Worm (Caenorhabditis elegans): ENCODE results near the gene pigq-1.

The pigq-1 gene

ce11 chrIV:11146962-11147470 lies at the start of gene pigq-1:
pigq-1 (minus strand) TSS chrIV:11147247.
- no peak for TF ChIP-seq sptf-1 (tag; optimal IDR thresholded peaks at IDR 0.05)
- no peak for TF ChIP-seq nhr-76 (tag; optimal IDR thresholded peaks at IDR 0.05)
- TF ChIP-seq ham-2 (GFP tag; optimal IDR thresholded peaks at IDR 0.05), result no peak

ce11 chrIV:11189411-11189810 lies 42.4 kb upstream of the pigq-1 start, which contains the start of gene fbxb-79:
fbxb-79 (minus strand) TSS chrIV:11189511.
- TF ChIP-seq sem-2 (GFP tag; optimal IDR thresholded peaks at IDR 0.05) (no peak), lsy-2 (tag; optimal IDR thresholded peaks at IDR 0.05) (no peak), ceh-39 (tag; optimal IDR thresholded peaks at IDR 0.05) (no peak), ceh-43 (GFP tag; optimal IDR thresholded peaks at IDR 0.05) (no peak), sptf-1 (tag; optimal IDR thresholded peaks at IDR 0.05) (no peak), zip-8 (tag; optimal IDR thresholded peaks at IDR 0.05) (no peak), ces-1 (GFP tag; optimal IDR thresholded peaks at IDR 0.05) (no peak), unc-39 (tag; optimal IDR thresholded peaks at IDR 0.05) (no peak), elt-3 (tag; optimal IDR thresholded peaks at IDR 0.05) (no peak), nhr-28 (tag; optimal IDR thresholded peaks at IDR 0.05) (no peak), elt-1 (tag; optimal IDR thresholded peaks at IDR 0.05; ENCODE audit: borderline replicate concordance, insufficient read depth) (no peak), nhr-76 (tag; optimal IDR thresholded peaks at IDR 0.05) (no peak), cnd-1 (tag; optimal IDR thresholded peaks at IDR 0.05) (no peak), blmp-1 (tag; optimal IDR thresholded peaks at IDR 0.05) (no peak), hlh-1 (tag; optimal IDR thresholded peaks at IDR 0.05) (no peak), mls-2 (tag; optimal IDR thresholded peaks at IDR 0.05) (no peak), unc-120 (tag; optimal IDR thresholded peaks at IDR 0.05; ENCODE audit: poor library complexity, severe bottlenecking) (no peak), ceh-83 (GFP tag; optimal IDR thresholded peaks at IDR 0.05) (no peak), flh-1 (GFP tag; optimal IDR thresholded peaks at IDR 0.05) (no peak), nhr-12 (tag; optimal IDR thresholded peaks at IDR 0.05) (no peak)

ce11 chrIV:11186729-11187128 lies 39.7 kb upstream of the pigq-1 start, which contains the start of gene sdz-27:
sdz-27 (plus strand) TSS chrIV:11187029.
- TF ChIP-seq ceh-83 (GFP tag; optimal IDR thresholded peaks at IDR 0.05) (no peak), ztf-11 (tag; optimal IDR thresholded peaks at IDR 0.05) (no peak), zip-8 (tag; optimal IDR thresholded peaks at IDR 0.05) (no peak), drap-1 (GFP tag; optimal IDR thresholded peaks at IDR 0.05) (no peak), sptf-1 (tag; optimal IDR thresholded peaks at IDR 0.05) (no peak)

ce11 chrIV:11183991-11184390 lies 36.9 kb upstream of the pigq-1 start, which contains the start of gene nuaf-3:
nuaf-3 (plus strand) TSS chrIV:11184291.
- TF ChIP-seq mls-2 (tag; optimal IDR thresholded peaks at IDR 0.05), result no peak
- no peak for TF ChIP-seq drap-1 (GFP tag; optimal IDR thresholded peaks at IDR 0.05)
- no peak for TF ChIP-seq unc-62 (GFP tag; optimal IDR thresholded peaks at IDR 0.05)
- no peak for TF ChIP-seq nhr-28 (tag; optimal IDR thresholded peaks at IDR 0.05)
- no peak for TF ChIP-seq blmp-1 (tag; optimal IDR thresholded peaks at IDR 0.05)
- no peak for TF ChIP-seq sem-2 (GFP tag; optimal IDR thresholded peaks at IDR 0.05)
- no peak for TF ChIP-seq lsy-2 (tag; optimal IDR thresholded peaks at IDR 0.05)
- TF ChIP-seq unc-39 (tag; optimal IDR thresholded peaks at IDR 0.05), result no peak
- no peak for TF ChIP-seq nhr-76 (tag; optimal IDR thresholded peaks at IDR 0.05)
- no peak for TF ChIP-seq unc-120 (tag; optimal IDR thresholded peaks at IDR 0.05; ENCODE audit: poor library complexity, severe bottlenecking)
- no peak for TF ChIP-seq ceh-39 (tag; optimal IDR thresholded peaks at IDR 0.05)
- TF ChIP-seq bed-3 (GFP tag; optimal IDR thresholded peaks at IDR 0.05), result no peak
- TF ChIP-seq ham-2 (GFP tag; optimal IDR thresholded peaks at IDR 0.05), result no peak
- TF ChIP-seq elt-3 (tag; optimal IDR thresholded peaks at IDR 0.05), result no peak
- no peak for TF ChIP-seq ceh-83 (GFP tag; optimal IDR thresholded peaks at IDR 0.05)
- no peak for TF ChIP-seq ces-1 (GFP tag; optimal IDR thresholded peaks at IDR 0.05)

ce11 chrIV:11183013-11183412 lies 36.0 kb upstream of the pigq-1 start, which contains the start of gene prx-14:
prx-14 (plus strand) TSS chrIV:11183132.
- TF ChIP-seq nhr-28 (tag; optimal IDR thresholded peaks at IDR 0.05) (no peak), ztf-11 (tag; optimal IDR thresholded peaks at IDR 0.05) (no peak), ceh-43 (GFP tag; optimal IDR thresholded peaks at IDR 0.05) (no peak), mab-5 (tag; optimal IDR thresholded peaks at IDR 0.05) (no peak), M03D4.4 (tag; optimal IDR thresholded peaks at IDR 0.05) (no peak), zip-8 (tag; optimal IDR thresholded peaks at IDR 0.05) (no peak)

ce11 chrIV:11180077-11180476 lies 33.0 kb upstream of the pigq-1 start:
- TF ChIP-seq ces-1 (GFP tag; optimal IDR thresholded peaks at IDR 0.05) (no peak), zip-8 (tag; optimal IDR thresholded peaks at IDR 0.05) (no peak), flh-1 (GFP tag; optimal IDR thresholded peaks at IDR 0.05) (no peak), tbx-8 (GFP tag; optimal IDR thresholded peaks at IDR 0.05) (no peak), mab-5 (tag; optimal IDR thresholded peaks at IDR 0.05) (no peak), ceh-39 (tag; optimal IDR thresholded peaks at IDR 0.05) (no peak), blmp-1 (tag; optimal IDR thresholded peaks at IDR 0.05) (no peak), unc-62 (GFP tag; optimal IDR thresholded peaks at IDR 0.05) (no peak), nhr-12 (tag; optimal IDR thresholded peaks at IDR 0.05) (no peak), nhr-28 (tag; optimal IDR thresholded peaks at IDR 0.05) (no peak), bed-3 (GFP tag; optimal IDR thresholded peaks at IDR 0.05) (no peak)

Measured in whole organism, mixed stage, embryonic.